Worm (Caenorhabditis elegans) whole organism, dauer: Measurements from ENCODE around the gene R09F10.1.

Experiments used
- unc-62 ChIP-seq: sonication (generic microtip); optimal IDR thresholded peaks from 2 replicates; lab custom pipeline; 2017; ENCODE audit warnings: missing biosample characterization, missing genetic modification reagents, missing genetic modification characterization

R09F10.1 gene

DNA sequence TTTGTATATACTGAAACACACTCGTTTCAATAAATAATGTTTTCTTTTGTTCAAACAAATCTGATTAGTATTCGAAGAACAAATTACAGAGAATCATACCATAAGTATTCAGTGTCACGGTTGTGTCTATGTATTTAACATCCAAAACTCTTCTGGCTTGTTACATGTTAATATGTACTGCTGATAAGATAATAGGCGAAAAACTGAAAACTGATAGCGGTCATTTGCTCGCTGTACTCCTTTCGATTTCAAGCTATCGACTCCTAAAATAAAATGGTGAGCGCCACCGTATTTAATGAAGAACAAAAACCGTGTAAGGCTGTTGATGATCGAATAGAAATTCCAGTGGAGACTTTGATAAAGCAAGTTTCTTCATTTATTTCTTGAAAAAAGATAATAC, at the start of gene R09F10.1:
TSS of gene R09F10.1 (plus strand) at position 222 of the 400 bp plus-strand sequence.
- no peak for TF ChIP-seq unc-62 (GFP tag; lab: Kevin White, UChicago)

DNA sequence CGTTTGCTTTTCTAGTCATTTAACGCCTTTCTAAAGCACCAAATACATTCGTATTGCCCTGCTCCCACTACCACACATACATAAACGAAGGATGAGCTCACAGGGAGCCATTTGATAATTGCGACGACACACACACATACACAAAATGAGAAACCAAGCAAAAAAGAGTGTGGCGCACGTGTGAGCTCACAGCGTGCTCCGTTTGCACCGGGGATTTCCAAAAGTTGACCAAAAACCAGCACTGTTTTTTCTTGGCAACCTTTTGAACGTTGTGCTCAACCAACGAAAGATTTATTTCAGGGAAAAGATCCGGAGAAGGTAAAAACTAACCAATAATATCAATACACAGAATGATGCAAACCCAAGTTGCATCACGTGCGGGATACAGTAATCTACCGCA, 48.5 kb upstream of the R09F10.1 start, which contains the start of gene ksr-1:
TSS of gene ksr-1 (plus strand) at position 301 of the 400 bp plus-strand sequence.
- no peak for TF ChIP-seq unc-62 (GFP tag; lab: Kevin White, UChicago)

DNA sequence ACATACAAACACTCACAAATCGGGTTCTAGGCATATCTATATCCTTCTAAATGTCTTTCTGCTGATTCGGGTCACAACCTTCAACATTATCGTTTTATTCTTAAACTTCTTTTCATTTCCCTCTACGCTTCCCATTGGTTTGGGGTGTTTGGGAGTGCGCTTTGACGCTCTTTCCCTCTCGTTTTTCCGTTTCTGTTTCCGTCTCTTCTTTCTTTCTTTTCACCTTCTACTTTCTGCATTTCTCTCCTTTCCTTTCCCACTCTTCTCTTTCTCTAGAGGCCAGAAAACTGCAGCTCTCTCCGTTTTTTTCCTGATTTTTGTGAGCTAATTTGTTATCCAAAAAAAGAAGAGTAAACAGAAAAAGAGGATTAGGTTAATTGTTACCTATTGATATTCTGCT, 47.1 kb upstream of the R09F10.1 start:
- no peak for TF ChIP-seq unc-62 (GFP tag; lab: Kevin White, UChicago)

DNA sequence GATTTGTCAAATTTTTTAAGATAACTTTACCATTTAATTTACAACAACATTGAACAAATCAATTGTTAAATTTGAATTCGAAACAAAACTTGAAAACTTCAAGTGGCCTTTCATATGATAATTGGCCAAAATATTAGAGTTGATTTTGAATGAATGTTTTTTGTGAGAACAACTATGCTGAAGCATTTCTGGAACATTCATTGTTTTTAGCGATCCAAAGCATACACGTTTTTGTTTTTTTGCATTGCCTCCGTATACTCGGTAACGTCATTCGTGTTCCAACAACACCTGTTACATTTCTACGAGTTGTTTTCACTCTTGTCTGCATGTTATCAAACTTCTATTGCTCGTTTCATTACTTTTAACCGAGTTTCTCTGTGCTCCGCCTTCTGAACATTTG, 46.4 kb upstream of the R09F10.1 start:
- no peak for TF ChIP-seq unc-62 (GFP tag; lab: Kevin White, UChicago)

DNA sequence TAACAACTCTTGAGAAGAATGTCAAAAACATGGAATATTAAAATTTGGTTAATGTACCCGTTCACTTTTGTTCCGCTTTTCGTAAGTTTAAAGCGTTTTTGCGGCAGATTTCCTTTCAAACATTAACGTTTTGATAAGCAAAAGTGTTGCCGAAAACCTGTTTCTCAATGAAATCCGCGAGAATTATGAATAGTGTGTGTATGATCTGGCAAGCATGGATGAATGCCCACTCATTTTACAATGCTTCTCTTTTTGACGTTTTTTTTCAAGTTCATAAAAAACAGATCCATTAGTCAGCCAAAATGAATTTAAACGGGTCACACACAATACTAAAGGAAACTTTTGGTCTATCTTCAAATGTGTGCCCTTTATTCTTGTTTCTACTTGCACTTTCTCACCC, 39.4 kb upstream of the R09F10.1 start:
- TF ChIP-seq unc-62 (GFP tag; lab: Kevin White, UChicago): no peak

DNA sequence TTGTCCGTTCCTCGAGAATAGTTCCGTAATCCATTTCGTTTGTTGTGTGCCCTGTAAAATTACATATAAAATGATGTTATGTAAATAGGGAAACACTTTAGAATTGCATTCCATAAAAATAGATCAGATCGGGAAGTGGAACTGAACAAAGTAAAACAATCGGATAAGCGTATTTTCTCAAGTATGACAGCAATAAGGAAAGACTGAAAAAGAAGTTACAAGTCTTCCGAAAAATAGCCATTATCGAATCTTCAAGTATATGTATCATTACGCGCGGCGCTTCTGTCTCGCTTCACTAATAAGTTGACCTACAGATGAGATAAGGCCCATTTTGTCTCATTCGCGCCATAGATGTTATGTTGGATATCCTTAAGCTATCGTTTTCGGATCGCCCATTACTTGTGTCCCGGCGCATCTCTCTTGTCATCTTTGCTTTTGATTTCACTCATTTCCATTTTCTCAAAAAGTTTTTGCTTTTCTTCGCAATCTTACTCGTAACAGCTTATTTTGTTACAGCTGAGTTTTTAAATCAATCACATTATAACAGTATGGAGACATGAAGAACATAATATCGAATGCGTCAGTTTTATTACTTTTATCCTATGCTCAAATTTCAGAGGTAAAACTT, 38.1 kb upstream of the R09F10.1 start, which contains the start of the genes fis-2 and F13B9.2:
TSS of gene fis-2 (minus strand) at position 51 of the 628 bp plus-strand sequence.
TSS of gene F13B9.2 (plus strand) at position 515 of the 628 bp plus-strand sequence.
- no peak for TF ChIP-seq unc-62 (GFP tag; lab: Kevin White, UChicago)

DNA sequence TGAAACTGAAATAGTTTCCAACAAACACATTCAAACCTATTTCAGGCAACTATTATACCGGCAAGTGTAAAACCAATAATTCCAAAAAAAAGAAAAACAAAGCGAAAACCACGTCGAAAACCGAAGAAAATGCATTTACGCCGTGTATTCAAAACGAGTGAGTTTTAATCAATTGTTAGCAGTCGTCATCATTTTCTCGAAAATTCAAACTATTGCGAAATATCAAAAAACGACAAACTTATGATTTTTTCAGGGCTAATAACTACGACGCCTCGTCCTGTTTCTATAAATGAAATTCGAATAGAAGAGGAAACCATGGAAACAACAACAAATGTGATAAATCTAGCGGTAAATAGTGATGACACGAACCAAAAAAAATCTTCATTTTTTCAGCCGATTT, 37.2 kb upstream of the R09F10.1 start:
- TF ChIP-seq unc-62 (GFP tag; lab: Kevin White, UChicago): no peak

DNA sequence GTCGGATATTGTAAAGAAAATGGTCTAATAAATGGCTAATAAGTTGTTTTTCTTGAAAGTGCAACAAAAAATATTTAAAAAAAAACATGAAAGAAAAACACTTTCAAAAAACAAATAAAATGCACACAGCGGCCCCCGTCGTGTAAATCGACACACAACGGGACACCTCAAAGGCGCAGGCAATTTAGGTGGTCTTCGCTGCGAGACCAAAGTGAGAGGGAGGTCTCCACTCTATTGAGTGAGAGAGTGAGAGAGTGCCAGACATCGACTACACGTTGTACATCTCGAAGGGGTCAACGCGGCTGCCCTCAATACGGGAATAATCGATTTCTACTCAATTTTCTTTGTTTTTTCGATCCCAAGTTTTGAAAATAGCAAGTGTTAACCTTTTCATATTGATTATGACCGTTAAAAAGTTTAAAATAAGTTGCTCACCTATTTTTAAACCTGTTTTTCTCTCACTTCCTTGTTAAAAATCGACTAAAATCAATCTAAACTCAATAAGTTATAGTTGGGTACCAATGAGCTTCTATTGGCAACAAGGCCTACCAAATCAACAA, 36.6 kb upstream of the R09F10.1 start, which contains the start of gene sec-16A.2:
TSS of gene sec-16A.2 (plus strand) at position 510 of the 560 bp plus-strand sequence.
- no peak for TF ChIP-seq unc-62 (GFP tag; lab: Kevin White, UChicago)

DNA sequence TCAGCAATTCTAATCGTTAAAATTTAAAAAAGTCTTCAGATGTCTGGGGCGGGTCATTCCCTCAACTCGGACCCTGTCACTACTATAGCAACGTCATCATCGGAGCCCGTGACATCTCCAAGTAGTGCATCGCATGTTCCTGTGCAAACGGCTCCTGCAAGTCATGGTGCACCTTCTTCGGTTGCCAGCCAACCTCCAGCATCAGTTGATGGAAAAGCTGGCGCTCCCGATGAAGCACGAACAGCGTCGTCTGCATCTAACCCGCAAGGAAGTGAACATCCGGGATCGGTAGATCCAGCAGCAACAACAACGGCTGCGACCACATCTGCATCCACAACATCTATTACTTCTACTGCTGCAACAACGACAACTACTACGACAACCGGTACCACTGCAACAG, 28.8 kb upstream of the R09F10.1 start, which contains the start of gene R09F10.3:
TSS of gene R09F10.3 (plus strand) at position 40 of the 400 bp plus-strand sequence.
- TF ChIP-seq unc-62 (GFP tag; lab: Kevin White, UChicago): no peak

DNA sequence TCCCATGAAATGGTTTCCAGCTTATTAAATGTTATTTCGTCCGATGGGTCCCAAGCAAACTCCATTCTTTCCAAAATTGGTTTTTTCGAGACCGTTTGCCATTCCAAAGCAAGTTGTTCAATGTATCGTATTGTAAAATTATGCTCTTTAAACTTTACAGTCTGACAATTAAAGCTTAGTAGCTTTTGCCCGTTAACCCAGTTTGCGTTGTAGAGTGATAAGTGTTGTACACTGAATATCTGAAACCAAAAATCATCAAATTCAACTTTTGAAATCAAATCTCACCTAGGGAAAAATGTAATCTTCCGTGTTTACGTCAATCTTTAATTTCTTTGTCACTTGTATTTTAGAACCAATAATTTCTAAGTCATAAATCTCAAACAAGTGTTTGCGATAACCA, 26.1 kb upstream of the R09F10.1 start:
- TF ChIP-seq unc-62 (GFP tag; lab: Kevin White, UChicago): no peak

DNA sequence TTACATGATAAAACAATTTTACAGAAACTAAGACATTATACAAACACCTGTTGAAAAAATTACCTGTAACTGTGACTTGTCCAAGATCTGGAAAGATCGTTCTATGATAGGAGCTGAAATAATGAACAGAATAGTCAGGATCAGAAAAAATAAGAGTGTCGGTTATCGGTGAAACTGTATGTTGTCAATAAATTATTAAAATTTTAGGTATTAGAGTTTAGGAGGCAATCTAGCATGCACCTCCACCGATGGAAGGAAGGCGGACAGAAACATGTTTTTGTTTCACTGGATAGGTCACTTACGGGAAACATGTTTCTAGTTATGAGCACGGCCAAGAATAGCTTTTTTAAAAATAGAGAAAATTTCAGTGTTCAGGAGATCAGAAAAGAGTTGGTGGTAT, 23.8 kb upstream of the R09F10.1 start, which contains the start of gene ced-13:
TSS of gene ced-13 (minus strand) at position 101 of the 400 bp plus-strand sequence.
- no peak for TF ChIP-seq unc-62 (GFP tag; lab: Kevin White, UChicago)

DNA sequence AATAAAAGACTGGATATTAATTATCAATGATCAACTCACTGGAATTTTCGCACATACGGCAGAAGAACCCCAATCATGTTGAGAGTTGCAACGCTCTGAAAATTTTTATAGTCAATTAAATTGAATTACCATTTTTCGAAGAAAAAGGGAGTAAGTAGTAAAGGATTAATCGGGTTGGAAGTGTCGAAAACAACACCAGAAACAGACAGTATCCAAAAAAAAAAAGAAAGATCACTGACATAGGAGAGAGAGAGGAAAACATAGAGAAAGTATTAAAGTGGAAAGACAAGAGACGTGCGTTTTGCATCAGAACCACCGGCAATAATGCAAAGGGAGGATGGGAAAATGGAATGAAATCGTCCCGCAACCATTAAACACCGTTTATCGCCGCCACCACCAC, 21.1 kb upstream of the R09F10.1 start, which contains the start of gene inx-5:
TSS of gene inx-5 (minus strand) at position 101 of the 400 bp plus-strand sequence.
- no peak for TF ChIP-seq unc-62 (GFP tag; lab: Kevin White, UChicago)

DNA sequence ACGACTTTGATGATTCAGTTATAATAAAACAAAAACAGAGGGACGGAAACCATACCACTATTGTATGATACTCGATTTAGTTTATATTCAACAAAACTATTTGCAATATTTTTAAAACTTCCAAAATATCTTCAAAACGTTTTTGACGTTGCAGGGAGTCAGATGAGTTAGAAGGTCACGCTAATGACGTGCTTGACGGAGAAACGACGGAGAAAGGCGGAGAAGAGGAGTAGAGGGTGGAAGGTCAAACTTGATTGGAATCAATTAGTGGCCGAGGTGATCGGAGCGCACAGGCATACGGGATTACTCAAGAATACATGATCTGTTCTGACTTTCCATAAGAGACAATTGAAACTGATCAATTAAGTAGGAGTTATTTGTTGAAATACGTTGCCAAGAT, 20.6 kb upstream of the R09F10.1 start:
- TF ChIP-seq unc-62 (GFP tag; lab: Kevin White, UChicago): no peak

DNA sequence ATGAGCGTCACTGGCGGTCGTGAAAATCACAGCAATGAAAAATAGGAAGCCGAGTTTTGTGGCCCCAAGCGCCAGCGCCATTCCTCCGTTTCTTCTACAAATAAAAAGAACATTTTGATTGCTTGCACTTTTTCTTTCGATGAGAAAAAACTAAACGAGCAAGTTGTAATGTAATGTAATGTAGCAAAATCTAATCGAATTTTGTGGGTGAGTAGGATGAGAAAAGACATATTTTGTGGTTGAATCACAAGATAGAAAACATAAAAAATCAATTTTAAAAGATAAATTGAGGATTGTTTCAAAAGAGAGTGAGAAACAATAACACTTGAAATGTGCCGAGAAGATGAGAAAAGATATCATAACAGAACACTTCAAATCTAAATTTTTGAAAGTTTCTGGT, 15.8 kb upstream of the R09F10.1 start, which contains the start of gene R09F10.5:
TSS of gene R09F10.5 (minus strand) at position 101 of the 400 bp plus-strand sequence.
- TF ChIP-seq unc-62 (GFP tag; lab: Kevin White, UChicago): no peak

DNA sequence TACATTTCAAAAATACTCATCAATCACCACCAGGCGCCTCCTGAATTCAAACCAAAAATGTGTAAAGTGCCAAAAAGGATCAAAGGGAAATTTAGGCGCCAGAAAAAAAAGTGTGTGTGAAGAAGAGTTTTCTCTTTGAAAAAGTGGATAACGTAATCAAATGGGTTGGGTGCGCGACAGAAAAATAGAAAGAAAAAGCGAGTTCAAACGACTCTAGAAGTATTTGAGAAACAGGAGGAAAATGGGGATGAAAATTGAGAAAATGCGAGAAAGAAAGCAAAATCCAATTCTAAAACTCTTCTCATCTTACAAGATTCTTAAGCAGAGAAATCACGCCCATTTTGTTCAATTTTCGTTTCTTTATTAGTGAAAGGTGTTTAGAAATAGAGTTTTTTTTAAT, 14.9 kb upstream of the R09F10.1 start:
- no peak for TF ChIP-seq unc-62 (GFP tag; lab: Kevin White, UChicago)

DNA sequence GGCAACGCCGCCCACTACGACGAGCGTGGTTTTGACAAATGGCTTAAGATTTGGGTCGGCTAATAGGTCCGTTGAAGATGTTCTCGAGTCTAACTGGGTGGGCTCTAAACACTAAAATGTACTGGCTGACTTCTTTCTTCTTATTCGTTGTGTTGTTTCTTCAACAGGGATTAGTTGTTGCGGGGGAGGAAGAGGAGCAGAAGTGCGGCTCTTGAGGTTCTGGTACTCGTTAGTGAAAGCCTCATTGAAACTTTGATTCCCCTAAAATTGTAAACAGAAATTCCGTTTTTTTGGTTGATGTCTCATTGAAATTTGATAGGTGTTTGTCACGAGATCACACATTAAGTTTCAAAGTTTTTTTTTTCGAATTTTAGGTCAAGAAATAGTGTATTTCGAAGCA, 12.6 kb upstream of the R09F10.1 start:
- no peak for TF ChIP-seq unc-62 (GFP tag; lab: Kevin White, UChicago)
